Worm (Caenorhabditis elegans) whole organism, L1 larva: Measurements from ENCODE around the gene exos-2.

ENCODE experiments used
- C04F5.9 ChIP-seq: sonication (generic microtip); optimal IDR thresholded peaks from 2 replicates; lab custom pipeline; 2016; ENCODE audit warnings: missing genetic modification characterization, missing compliant biosample characterization
- C16A3.4 ChIP-seq: fragments of 150-350 bp; optimal IDR thresholded peaks from 2 replicates; lab custom pipeline; 2014; ENCODE audit warnings: missing biosample characterization, missing genetic modification characterization
- F16B12.6 ChIP-seq: fragments of 150-350 bp; optimal IDR thresholded peaks from 2 replicates; lab custom pipeline; 2014; ENCODE audit warnings: missing biosample characterization, missing genetic modification characterization
- alr-1 ChIP-seq: fragments of 200-800 bp; sonication (Bioruptor generic); optimal IDR thresholded peaks from 2 replicates; lab custom pipeline; 2018; ENCODE audit warnings: borderline replicate concordance, mild to moderate bottlenecking, missing genetic modification characterization, missing compliant biosample characterization
- blmp-1 ChIP-seq: fragments of 150-350 bp; optimal IDR thresholded peaks from 2 replicates; lab custom pipeline; 2014; ENCODE audit warnings: missing biosample characterization, missing genetic modification characterization
- ceh-63 ChIP-seq: fragments of 200-800 bp; sonication (Bioruptor generic); optimal IDR thresholded peaks from 2 replicates; lab custom pipeline; 2018; ENCODE audit warnings: mild to moderate bottlenecking, missing genetic modification characterization, missing compliant biosample characterization
- ceh-88 ChIP-seq: fragments of 200-800 bp; sonication (Bioruptor generic); IDR thresholded peaks from 2 replicates; pipeline ENCODE4 v1.3.6; 2022; ENCODE audit warnings: missing genetic modification characterization, missing compliant biosample characterization
- ceh-90 ChIP-seq: sonication (generic microtip); optimal IDR thresholded peaks from 2 replicates; lab custom pipeline; 2016; ENCODE audit warnings: missing genetic modification characterization, missing compliant biosample characterization
- ces-1 ChIP-seq: fragments of 150-350 bp; optimal IDR thresholded peaks from 2 replicates; lab custom pipeline; 2014; ENCODE audit warnings: missing biosample characterization, missing genetic modification reagents, missing genetic modification characterization
- dpl-1 ChIP-seq, 3 experiments: fragments of 150-350 bp in 2 of 3; sonication (generic microtip) in 1 of 3; optimal IDR thresholded peaks; 2 replicates each; lab custom pipeline; 2014 to 2017; ENCODE audit warnings: missing biosample characterization in 3 of 3, missing genetic modification characterization in 3 of 3, missing genetic modification reagents in 3 of 3
- dsc-1 ChIP-seq: sonication (generic microtip); optimal IDR thresholded peaks from 2 replicates; lab custom pipeline; 2016; ENCODE audit warnings: mild to moderate bottlenecking, missing genetic modification characterization, missing compliant biosample characterization
- efl-1 ChIP-seq, 4 experiments: fragments of 150-350 bp; optimal IDR thresholded peaks in 3 of 4; peaks in 1 of 4; 1 replicate in 1 of 4; 2 replicates in 3 of 4; lab custom pipeline; 2014; ENCODE audit warnings: missing biosample characterization in 2 of 4, missing genetic modification characterization in 2 of 4, missing genetic modification reagents in 2 of 4
- efl-3 ChIP-seq: fragments of 200-800 bp; sonication (Bioruptor generic); optimal IDR thresholded peaks from 2 replicates; lab custom pipeline; 2018; ENCODE audit warnings: mild to moderate bottlenecking, missing genetic modification characterization, missing compliant biosample characterization
- elt-2 ChIP-seq: sonication (generic microtip); optimal IDR thresholded peaks from 2 replicates; lab custom pipeline; 2016; ENCODE audit warnings: missing genetic modification characterization, mild to moderate bottlenecking, inconsistent platforms, missing compliant biosample characterization, missing genetic modification reagents
- fkh-10 ChIP-seq: sonication (generic microtip); optimal IDR thresholded peaks from 2 replicates; lab custom pipeline; 2017; ENCODE audit warnings: missing biosample characterization, missing genetic modification reagents, missing genetic modification characterization
- fos-1 ChIP-seq: fragments of 150-350 bp; optimal IDR thresholded peaks from 2 replicates; lab custom pipeline; 2014; ENCODE audit warnings: missing biosample characterization, missing genetic modification characterization
- grh-1 ChIP-seq: fragments of 200-800 bp; sonication (Bioruptor generic); IDR thresholded peaks from 2 replicates; pipeline ENCODE4 v1.3.6; 2022; ENCODE audit warnings: missing genetic modification reagents, missing genetic modification characterization, missing compliant biosample characterization
- hlh-17 ChIP-seq: fragments of 200-800 bp; sonication (Bioruptor generic); optimal IDR thresholded peaks from 2 replicates; lab custom pipeline; 2018; ENCODE audit warnings: missing genetic modification characterization, mild to moderate bottlenecking, missing compliant biosample characterization, moderate library complexity, borderline replicate concordance
- hlh-4 ChIP-seq: sonication (generic microtip); optimal IDR thresholded peaks from 2 replicates; lab custom pipeline; 2016; ENCODE audit warnings: mild to moderate bottlenecking, missing genetic modification characterization, missing compliant biosample characterization
- hpl-2 ChIP-seq: fragments of 150-350 bp; optimal IDR thresholded peaks from 2 replicates; lab custom pipeline; 2014; ENCODE audit warnings: missing biosample characterization, missing genetic modification reagents, missing genetic modification characterization
- irx-1 ChIP-seq: sonication (generic microtip); optimal IDR thresholded peaks from 2 replicates; lab custom pipeline; 2016; ENCODE audit warnings: missing genetic modification characterization, missing compliant biosample characterization
- isw-1 ChIP-seq: fragments of 200-800 bp; sonication (Bioruptor generic); IDR thresholded peaks from 2 replicates; pipeline ENCODE4 v1.3.6; 2022; ENCODE audit warnings: missing genetic modification characterization, missing compliant biosample characterization
- jun-1 ChIP-seq: fragments of 150-350 bp; optimal IDR thresholded peaks from 2 replicates; lab custom pipeline; 2014; ENCODE audit warnings: missing biosample characterization, missing genetic modification reagents, missing genetic modification characterization
- lin-13 ChIP-seq: fragments of 150-350 bp; optimal IDR thresholded peaks from 2 replicates; lab custom pipeline; 2014; ENCODE audit warnings: missing biosample characterization, missing genetic modification reagents, missing genetic modification characterization
- lin-39 ChIP-seq: fragments of 150-350 bp; optimal IDR thresholded peaks from 2 replicates; lab custom pipeline; 2014; ENCODE audit warnings: missing biosample characterization, missing genetic modification reagents, missing genetic modification characterization
- mab-9 ChIP-seq: fragments of 200-800 bp; sonication (Bioruptor generic); IDR thresholded peaks from 2 replicates; pipeline ENCODE4 v1.3.6; 2022; ENCODE audit warnings: missing genetic modification reagents, missing genetic modification characterization, missing compliant biosample characterization
- mef-2 ChIP-seq: fragments of 150-350 bp; optimal IDR thresholded peaks from 2 replicates; lab custom pipeline; 2014; ENCODE audit warnings: missing biosample characterization, missing genetic modification characterization
- mep-1 ChIP-seq: fragments of 150-350 bp; optimal IDR thresholded peaks from 2 replicates; lab custom pipeline; 2014; ENCODE audit warnings: missing biosample characterization, missing genetic modification characterization
- nhr-237 ChIP-seq: fragments of 150-350 bp; optimal IDR thresholded peaks from 2 replicates; lab custom pipeline; 2014; ENCODE audit warnings: missing biosample characterization, missing genetic modification characterization
- nhr-76 ChIP-seq: sonication (generic microtip); optimal IDR thresholded peaks from 2 replicates; lab custom pipeline; 2017; ENCODE audit warnings: missing biosample characterization, missing genetic modification characterization
- nhr-77 ChIP-seq: fragments of 150-350 bp; optimal IDR thresholded peaks from 2 replicates; lab custom pipeline; 2014; ENCODE audit warnings: missing biosample characterization, missing genetic modification characterization
- nhr-85 ChIP-seq: sonication (generic microtip); peaks from one replicate; lab custom pipeline; 2016; ENCODE audit warnings: missing genetic modification characterization, inconsistent platforms, missing compliant biosample characterization
- pax-3 ChIP-seq: fragments of 200-800 bp; sonication (Bioruptor generic); optimal IDR thresholded peaks from 2 replicates; lab custom pipeline; 2018; ENCODE audit warnings: mild to moderate bottlenecking, missing genetic modification characterization, moderate library complexity, missing compliant biosample characterization
- pqm-1 ChIP-seq: sonication (generic microtip); optimal IDR thresholded peaks from 3 replicates; lab custom pipeline; 2017; ENCODE audit warnings: missing biosample characterization, missing genetic modification characterization
- sox-4 ChIP-seq: sonication (generic microtip); optimal IDR thresholded peaks from 2 replicates; lab custom pipeline; 2016; ENCODE audit warnings: missing genetic modification characterization, missing compliant biosample characterization
- tbx-2 ChIP-seq: sonication (generic microtip); optimal IDR thresholded peaks from 2 replicates; lab custom pipeline; 2016; ENCODE audit warnings: missing genetic modification characterization, missing compliant biosample characterization
- unc-30 ChIP-seq: sonication (generic microtip); optimal IDR thresholded peaks from 2 replicates; lab custom pipeline; 2017; ENCODE audit warnings: missing biosample characterization, missing genetic modification characterization
- unc-62 ChIP-seq: fragments of 150-350 bp; optimal IDR thresholded peaks from 2 replicates; lab custom pipeline; 2014; ENCODE audit warnings: missing biosample characterization, missing genetic modification reagents, missing genetic modification characterization
- unc-86 ChIP-seq: sonication (generic microtip); optimal IDR thresholded peaks from 2 replicates; lab custom pipeline; 2016; ENCODE audit warnings: missing genetic modification characterization, missing compliant biosample characterization
- unc-98 ChIP-seq: fragments of 200-800 bp; sonication (Bioruptor generic); IDR thresholded peaks from 2 replicates; pipeline ENCODE4 v1.3.6; 2022; ENCODE audit warnings: missing genetic modification characterization, missing compliant biosample characterization
- vab-15 ChIP-seq: sonication (generic microtip); optimal IDR thresholded peaks from 2 replicates; lab custom pipeline; 2017; ENCODE audit warnings: missing genotype, mild to moderate bottlenecking, missing genetic modification characterization, missing compliant biosample characterization
- zag-1 ChIP-seq: fragments of 150-350 bp; optimal IDR thresholded peaks from 2 replicates; lab custom pipeline; 2014; ENCODE audit warnings: missing biosample characterization, missing genetic modification characterization
- ztf-4 ChIP-seq: fragments of 150-350 bp; optimal IDR thresholded peaks from 2 replicates; lab custom pipeline; 2014; ENCODE audit warnings: missing biosample characterization, missing genetic modification characterization

The exos-2 gene

ce11 chrIV:6369489-6369888, 45.8 kb upstream of the exos-2 start (continued):
- TF ChIP-seq ceh-88 (GFP tag; lab: Robert Waterston, UW) (no peak), C04F5.9 (no peak), pax-3 (tag; lab: Kevin White, UChicago) (no peak), zag-1 (tag; lab: Kevin White, UChicago) (no peak), hpl-2 (GFP tag; lab: Kevin White, UChicago) (no peak)

ce11 chrIV:6372267-6372666, 43.0 kb upstream of the exos-2 start:
- TF ChIP-seq hlh-4 (tag; lab: Kevin White, UChicago) (no peak), fos-1 (tag; lab: Kevin White, UChicago) (no peak), nhr-77 (tag; lab: Kevin White, UChicago) (no peak), nhr-85 (no peak), blmp-1 (tag; lab: Kevin White, UChicago) (no peak), mep-1 (tag; lab: Kevin White, UChicago) (no peak), ztf-4 (tag; lab: Kevin White, UChicago) (no peak), jun-1 (tag; lab: Kevin White, UChicago) (no peak), efl-3 (GFP tag; lab: Kevin White, UChicago) (no peak)

ce11 chrIV:6372993-6373392, 42.3 kb upstream of the exos-2 start, which contains the start of gene smg-3:
TSS of gene smg-3 (minus strand) at chrIV:6373093.
- TF ChIP-seq dpl-1 (GFP tag; optimal IDR thresholded peaks at IDR 0.05; lab: Kevin White, UChicago), result no peak
- no peak for TF ChIP-seq unc-62 (GFP tag; lab: Kevin White, UChicago)
- TF ChIP-seq ces-1, result no peak
- no peak for TF ChIP-seq hpl-2 (GFP tag; lab: Kevin White, UChicago)
- no peak for TF ChIP-seq alr-1 (tag; lab: Kevin White, UChicago)
- TF ChIP-seq C16A3.4 (tag; lab: Kevin White, UChicago), result no peak
- TF ChIP-seq nhr-85, result no peak
- no peak for TF ChIP-seq ceh-88 (GFP tag; lab: Robert Waterston, UW)
- no peak for TF ChIP-seq hlh-4 (tag; lab: Kevin White, UChicago)
- no peak for TF ChIP-seq zag-1 (tag; lab: Kevin White, UChicago)
- TF ChIP-seq unc-86 (tag; lab: Kevin White, UChicago), result no peak
- TF ChIP-seq mab-9 (GFP tag; lab: Robert Waterston, UW), result no peak
- no peak for TF ChIP-seq blmp-1 (tag; lab: Kevin White, UChicago)
- TF ChIP-seq mep-1 (tag; lab: Kevin White, UChicago), result no peak
- TF ChIP-seq sox-4 (tag; lab: Kevin White, UChicago), result no peak
- TF ChIP-seq grh-1 (GFP tag; lab: Robert Waterston, UW), result no peak

- no peak for TF ChIP-seq efl-1 (optimal IDR thresholded peaks at IDR 0.05; lab: Kevin White, UChicago)
- TF ChIP-seq efl-1 (GFP tag; optimal IDR thresholded peaks at IDR 0.05 in 1 of 2; lab: Kevin White, UChicago), result peak in 1 of 2 experiments; percentile 8
- TF ChIP-seq isw-1 (GFP tag; lab: Robert Waterston, UW), result no peak
- TF ChIP-seq pqm-1 (tag; lab: Kevin White, UChicago), result no peak
- no peak for TF ChIP-seq hlh-17
- TF ChIP-seq alr-1 (tag; lab: Kevin White, UChicago), result no peak
Observed at ce11 chrIV:6373721-6374120, 41.6 kb upstream of the exos-2 start.

ce11 chrIV:6376473-6377115, 38.7 kb upstream of the exos-2 start, which contains the start of the genes hrpf-2 and bli-6:
TSS of gene hrpf-2 (minus strand) at chrIV:6376523.
TSS of gene bli-6 (plus strand) at chrIV:6377065.
- TF ChIP-seq nhr-237 (tag; lab: Kevin White, UChicago), result no peak
- no peak for TF ChIP-seq ceh-90 (tag; lab: Kevin White, UChicago)
- no peak for TF ChIP-seq unc-30 (tag; lab: Kevin White, UChicago)
- no peak for TF ChIP-seq pax-3 (tag; lab: Kevin White, UChicago)
- TF ChIP-seq efl-3 (GFP tag; lab: Kevin White, UChicago), result no peak
- TF ChIP-seq dsc-1 (tag; lab: Kevin White, UChicago), result peak; percentile 72
- peak; percentile 79 to 87 (median 86) for TF ChIP-seq dpl-1 (GFP tag; optimal IDR thresholded peaks at IDR 0.05; lab: Kevin White, UChicago)
- no peak for TF ChIP-seq mef-2 (tag; lab: Kevin White, UChicago)
- peak; percentile 55 for TF ChIP-seq irx-1 (tag; lab: Kevin White, UChicago)
- TF ChIP-seq F16B12.6 (tag; lab: Kevin White, UChicago), result peak; percentile 95
- peak; percentile 87 for TF ChIP-seq efl-1 (optimal IDR thresholded peaks at IDR 0.05; lab: Kevin White, UChicago)
- TF ChIP-seq efl-1 (GFP tag; optimal IDR thresholded peaks at IDR 0.05 in 1 of 2; lab: Kevin White, UChicago), result peak; percentile 83 to 98
- TF ChIP-seq lin-13 (GFP tag; lab: Kevin White, UChicago), result peak; percentile 74
- no peak for TF ChIP-seq unc-98 (GFP tag; lab: Robert Waterston, UW)
- TF ChIP-seq nhr-76 (tag; lab: Kevin White, UChicago), result no peak
- peak; percentile 30 for TF ChIP-seq lin-39 (tag; lab: Kevin White, UChicago)
- no peak for TF ChIP-seq ceh-63 (GFP tag; lab: Kevin White, UChicago)
- TF ChIP-seq grh-1 (GFP tag; lab: Robert Waterston, UW), result no peak
- TF ChIP-seq tbx-2, result peak; percentile 76
- no peak for TF ChIP-seq fkh-10 (GFP tag; lab: Kevin White, UChicago)
- TF ChIP-seq elt-2 (tag; lab: Kevin White, UChicago), result peak; percentile 18
- peak; percentile 5 for TF ChIP-seq vab-15 (tag; lab: Kevin White, UChicago)
